Fruit fly (Drosophila melanogaster) whole organism, embryonic: ENCODE results near the gene CG9328.

Experiments
- Atf3 ChIP-seq: fragments of 200-800 bp; sonication (Bioruptor generic); optimal IDR thresholded peaks from 3 replicates; lab custom pipeline; 2016; ENCODE audit warnings: missing biosample characterization, missing genetic modification characterization
- BtbVII ChIP-seq: fragments of 200-800 bp; sonication (Bioruptor generic); optimal IDR thresholded peaks from 3 replicates; lab custom pipeline; 2017; ENCODE audit warnings: missing biosample characterization, mild to moderate bottlenecking, missing genetic modification characterization
- CG10267 ChIP-seq: fragments of 200-800 bp; sonication (Bioruptor generic); optimal IDR thresholded peaks from 2 replicates; lab custom pipeline; 2018; ENCODE audit warnings: missing biosample characterization, mild to moderate bottlenecking, missing genetic modification characterization, moderate library complexity
- CG10431 ChIP-seq: fragments of 200-800 bp; sonication (Bioruptor generic); optimal IDR thresholded peaks from 3 replicates; lab custom pipeline; 2018; ENCODE audit warnings: missing biosample characterization, mild to moderate bottlenecking, missing genetic modification characterization
- CG11085 ChIP-seq: fragments of 200-800 bp; sonication (Bioruptor generic); IDR thresholded peaks from 2 replicates; pipeline ENCODE4 v1.3.6; 2022; ENCODE audit warnings: missing biosample characterization, missing genetic modification characterization
- CG11247 ChIP-seq: fragments of 200-800 bp; sonication (Bioruptor generic); IDR thresholded peaks from 2 replicates; pipeline ENCODE4 v1.3.6; 2022; ENCODE audit warnings: missing biosample characterization, missing genetic modification characterization
- CG13775 ChIP-seq: fragments of 200-800 bp; sonication (Bioruptor generic); optimal IDR thresholded peaks from 3 replicates; lab custom pipeline; 2017; ENCODE audit warnings: missing biosample characterization, mild to moderate bottlenecking, missing genetic modification characterization
- CG14050 ChIP-seq: fragments of 200-800 bp; sonication (Bioruptor generic); IDR thresholded peaks from 3 replicates; pipeline ENCODE4 v1.3.6; 2022; ENCODE audit warnings: missing biosample characterization, missing genetic modification characterization
- CG14710 ChIP-seq: fragments of 200-800 bp; sonication (Bioruptor generic); optimal IDR thresholded peaks from 3 replicates; lab custom pipeline; 2019; ENCODE audit warnings: missing biosample characterization, mild to moderate bottlenecking, missing genetic modification characterization, moderate library complexity
- CG14860 ChIP-seq: fragments of 200-800 bp; sonication (Bioruptor generic); IDR thresholded peaks from 3 replicates; pipeline ENCODE4 v1.3.6; 2022; ENCODE audit warnings: missing biosample characterization, missing genetic modification characterization; ENCODE audit not compliant: partially characterized antibody
- CG15601 ChIP-seq: fragments of 200-800 bp; sonication (Bioruptor generic); optimal IDR thresholded peaks from 3 replicates; lab custom pipeline; 2019; ENCODE audit warnings: missing biosample characterization, mild to moderate bottlenecking, missing genetic modification characterization, moderate library complexity
- CG1603 ChIP-seq: fragments of 200-800 bp; sonication (Bioruptor generic); optimal IDR thresholded peaks from 2 replicates; lab custom pipeline; 2019; ENCODE audit warnings: missing biosample characterization, mild to moderate bottlenecking, missing genetic modification characterization, moderate library complexity
- CG16813 ChIP-seq: fragments of 200-800 bp; sonication (Bioruptor generic); IDR thresholded peaks from 3 replicates; pipeline ENCODE4 v1.3.6; 2022; ENCODE audit warnings: missing biosample characterization, missing genetic modification characterization; ENCODE audit not compliant: partially characterized antibody
- CG17568 ChIP-seq: fragments of 200-800 bp; sonication (Bioruptor generic); optimal IDR thresholded peaks from 2 replicates; lab custom pipeline; 2018; ENCODE audit warnings: missing biosample characterization, mild to moderate bottlenecking, missing genetic modification characterization, moderate library complexity
- CG2120 ChIP-seq: fragments of 200-800 bp; sonication (Bioruptor generic); optimal IDR thresholded peaks from 3 replicates; lab custom pipeline; 2016; ENCODE audit warnings: missing biosample characterization, missing genetic modification characterization
- CG2889 ChIP-seq: fragments of 200-800 bp; sonication (Bioruptor generic); IDR thresholded peaks from 3 replicates; pipeline ENCODE4 v1.3.6; 2022; ENCODE audit warnings: missing biosample characterization, missing genetic modification characterization
- CG30020 ChIP-seq: fragments of 200-800 bp; optimal IDR thresholded peaks from 2 replicates; lab custom pipeline; 2019; ENCODE audit warnings: missing biosample characterization, mild to moderate bottlenecking, missing genetic modification characterization, moderate library complexity
- CG4730 ChIP-seq: fragments of 200-800 bp; sonication (Bioruptor generic); IDR thresholded peaks from 2 replicates; pipeline ENCODE4 v1.3.6; 2022; ENCODE audit warnings: missing biosample characterization, missing genetic modification characterization
- CG5180 ChIP-seq: fragments of 200-800 bp; sonication (Bioruptor generic); optimal IDR thresholded peaks from 3 replicates; lab custom pipeline; 2017; ENCODE audit warnings: missing biosample characterization, missing genetic modification characterization, mild to moderate bottlenecking, moderate library complexity, missing genetic modification reagents
- CG6175 ChIP-seq: fragments of 200-800 bp; sonication (Bioruptor generic); IDR thresholded peaks from 3 replicates; pipeline ENCODE4 v1.3.6; 2022; ENCODE audit warnings: missing biosample characterization, missing genetic modification characterization
- CG9932 ChIP-seq: fragments of 200-800 bp; sonication (Bioruptor generic); IDR thresholded peaks from 2 replicates; pipeline ENCODE4 v1.3.6; 2022; ENCODE audit warnings: missing biosample characterization, missing genetic modification characterization
- Dek ChIP-seq: fragments of 200-800 bp; sonication (Bioruptor generic); optimal IDR thresholded peaks from 3 replicates; lab custom pipeline; 2019; ENCODE audit warnings: missing biosample characterization, mild to moderate bottlenecking, missing genetic modification characterization, moderate library complexity
- Doc2 ChIP-seq: fragments of 200-800 bp; sonication (Bioruptor generic); IDR thresholded peaks from 2 replicates; pipeline ENCODE4 v1.3.6; 2022; ENCODE audit warnings: missing biosample characterization, missing genetic modification characterization
- Dp ChIP-seq: fragments of 200-800 bp; sonication (Bioruptor generic); optimal IDR thresholded peaks from 2 replicates; lab custom pipeline; 2018; ENCODE audit warnings: missing biosample characterization, mild to moderate bottlenecking, missing genetic modification characterization, moderate library complexity
- GATAe ChIP-seq: fragments of 200-800 bp; sonication (Bioruptor generic); conservative IDR thresholded peaks from 2 replicates; pipeline ENCODE4 v1.3.6; 2022; ENCODE audit warnings: missing biosample characterization, missing genetic modification characterization
- Gsc ChIP-seq: fragments of 200-800 bp; sonication (Bioruptor generic); IDR thresholded peaks from 2 replicates; pipeline ENCODE4 v1.3.6; 2022; ENCODE audit warnings: missing biosample characterization, missing genetic modification characterization
- HHEX ChIP-seq: fragments of 200-800 bp; sonication (Bioruptor generic); optimal IDR thresholded peaks from 3 replicates; lab custom pipeline; 2017; ENCODE audit warnings: missing biosample characterization, mild to moderate bottlenecking, missing genetic modification characterization, missing genetic modification reagents
- HLHmδ ChIP-seq: fragments of 200-800 bp; sonication (Bioruptor generic); optimal IDR thresholded peaks from 2 replicates; lab custom pipeline; 2018; ENCODE audit warnings: missing biosample characterization, mild to moderate bottlenecking, missing genetic modification characterization, moderate library complexity
- Hmx ChIP-seq: fragments of 200-800 bp; sonication (Bioruptor generic); optimal IDR thresholded peaks from 2 replicates; lab custom pipeline; 2016; ENCODE audit warnings: missing biosample characterization, missing genetic modification characterization
- Kr ChIP-seq: fragments of 200-800 bp; sonication (Bioruptor generic); optimal IDR thresholded peaks from 2 replicates; lab custom pipeline; 2017; ENCODE audit warnings: missing biosample characterization, mild to moderate bottlenecking, missing genetic modification characterization
- Lim3 ChIP-seq: fragments of 200-800 bp; sonication (Bioruptor generic); IDR thresholded peaks from 2 replicates; pipeline ENCODE4 v1.3.6; 2022; ENCODE audit warnings: missing biosample characterization, missing genetic modification characterization
- Mad ChIP-seq: fragments of 200-800 bp; sonication (Bioruptor generic); optimal IDR thresholded peaks from 2 replicates; lab custom pipeline; 2016; ENCODE audit warnings: missing biosample characterization, missing genetic modification characterization
- Med ChIP-seq: fragments of 200-800 bp; sonication (Bioruptor generic); peaks from one replicate; lab custom pipeline; 2016; ENCODE audit warnings: missing biosample characterization, missing genetic modification characterization, mild to moderate bottlenecking, inconsistent platforms, moderate library complexity
- NC2β ChIP-seq: fragments of 200-800 bp; sonication (Bioruptor generic); optimal IDR thresholded peaks from 2 replicates; lab custom pipeline; 2016; ENCODE audit warnings: missing biosample characterization, missing genetic modification characterization
- Sry-δ ChIP-seq: fragments of 200-800 bp; sonication (Bioruptor generic); optimal IDR thresholded peaks from 2 replicates; lab custom pipeline; 2016; ENCODE audit warnings: missing biosample characterization, missing genetic modification characterization
- YL-1 ChIP-seq: fragments of 200-800 bp; sonication (Bioruptor generic); optimal IDR thresholded peaks from 3 replicates; lab custom pipeline; 2017; ENCODE audit warnings: missing biosample characterization, mild to moderate bottlenecking, missing genetic modification characterization
- cg ChIP-seq: fragments of 200-800 bp; sonication (Bioruptor generic); optimal IDR thresholded peaks from 3 replicates; lab custom pipeline; 2019; ENCODE audit warnings: missing biosample characterization, mild to moderate bottlenecking, missing genetic modification characterization, moderate library complexity
- chinmo ChIP-seq: fragments of 200-800 bp; sonication (Bioruptor generic); IDR thresholded peaks from 4 replicates; pipeline ENCODE4 v1.3.6; 2022; ENCODE audit warnings: missing biosample characterization, missing genetic modification characterization; ENCODE audit not compliant: partially characterized antibody
- dm ChIP-seq: fragments of 200-800 bp; sonication (Bioruptor generic); optimal IDR thresholded peaks from 3 replicates; lab custom pipeline; 2016; ENCODE audit warnings: missing biosample characterization, missing genetic modification characterization
- exex ChIP-seq: fragments of 200-800 bp; sonication (Bioruptor generic); optimal IDR thresholded peaks from 4 replicates; lab custom pipeline; 2018; ENCODE audit warnings: missing biosample characterization, mild to moderate bottlenecking, missing genetic modification characterization, moderate library complexity
- fru ChIP-seq: fragments of >200 bp; optimal IDR thresholded peaks from 2 replicates; lab custom pipeline; 2017
- ind ChIP-seq: fragments of 200-800 bp; sonication (Bioruptor generic); optimal IDR thresholded peaks from 3 replicates; lab custom pipeline; 2016; ENCODE audit warnings: missing biosample characterization, missing genetic modification characterization
- kay ChIP-seq: fragments of 200-800 bp; sonication (Bioruptor generic); optimal IDR thresholded peaks from 2 replicates; lab custom pipeline; 2016; ENCODE audit warnings: missing biosample characterization, missing genetic modification characterization
- lbe ChIP-seq: fragments of 200-800 bp; sonication (Bioruptor generic); optimal IDR thresholded peaks from 2 replicates; lab custom pipeline; 2016; ENCODE audit warnings: missing biosample characterization, mild to moderate bottlenecking, missing genetic modification characterization
- otp ChIP-seq: fragments of 200-800 bp; sonication (Bioruptor generic); IDR thresholded peaks from 3 replicates; pipeline ENCODE4, ENCODE4 v1.3.6; 2022; ENCODE audit warnings: missing biosample characterization, missing genetic modification characterization
- slp2 ChIP-seq: fragments of 200-800 bp; sonication (Bioruptor generic); optimal IDR thresholded peaks from 2 replicates; lab custom pipeline; 2016; ENCODE audit warnings: missing biosample characterization, missing genetic modification characterization
- stc ChIP-seq: fragments of 200-800 bp; sonication (Bioruptor generic); IDR thresholded peaks from 2 replicates; pipeline ENCODE4 v1.3.6; 2022; ENCODE audit warnings: missing biosample characterization, missing genetic modification characterization
- twi ChIP-seq: fragments of 200-800 bp; optimal IDR thresholded peaks from 2 replicates; lab custom pipeline; 2019; ENCODE audit warnings: missing biosample characterization, mild to moderate bottlenecking, missing genetic modification characterization, moderate library complexity
- vvl ChIP-seq: fragments of 200-800 bp; sonication (Bioruptor generic); IDR thresholded peaks from 2 replicates; pipeline ENCODE4 v1.3.6; 2022; ENCODE audit warnings: missing biosample characterization, missing genetic modification characterization
- zf30C ChIP-seq: fragments of 200-800 bp; sonication (Bioruptor generic); optimal IDR thresholded peaks from 3 replicates; lab custom pipeline; 2018; ENCODE audit warnings: missing biosample characterization, mild to moderate bottlenecking, missing genetic modification characterization

The CG9328 gene

DNA sequence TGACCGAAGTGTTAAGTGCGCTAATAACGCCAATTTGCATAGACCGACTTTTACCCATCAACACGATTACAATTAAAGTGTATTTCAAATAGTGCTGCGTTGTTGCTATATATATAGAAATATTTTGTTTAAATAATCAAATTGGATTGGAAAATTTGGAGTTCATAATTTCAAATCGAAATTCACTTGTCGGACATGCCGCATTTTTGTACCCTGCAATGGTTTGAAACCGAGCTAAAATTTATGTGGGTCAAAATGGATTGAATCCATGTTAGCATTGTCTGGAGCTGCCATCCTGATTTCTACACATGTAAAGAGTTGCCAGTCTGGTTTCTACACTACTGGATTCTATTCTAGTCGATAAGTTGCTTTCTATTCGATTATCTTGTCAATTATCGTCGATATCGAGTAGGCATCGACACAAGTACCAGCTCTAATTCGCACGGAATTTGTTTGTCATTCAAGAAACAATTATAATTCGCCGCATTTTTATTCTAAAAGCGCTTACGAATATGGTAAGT, 10.2 kb upstream of the CG9328 start, which contains the start of gene Pomp (continued):
- TF ChIP-seq zf30C (GFP tag; lab: Kevin White, UChicago) (peak; percentile 0), CG16813 (peak; percentile 66), slp2 (peak; percentile 12), chinmo (GFP tag; lab: Robert Waterston, UW) (0 out of 4 replicates have a peak, but pooled peaks have one; percentile 53), CG14860 (GFP tag; lab: Robert Waterston, UW) (no peak), Med (GFP tag; lab: Kevin White, UChicago) (peak; percentile 90), CG14050 (GFP tag; lab: Robert Waterston, UW) (peak; percentile 84), HLHmδ (GFP tag; lab: Kevin White, UChicago) (no peak), CG10267 (tag; lab: Kevin White, UChicago) (peak; percentile 86), CG4730 (GFP tag; lab: Robert Waterston, UW) (peak; percentile 87), lbe (peak; percentile 71), CG13775 (GFP tag; lab: Kevin White, UChicago) (peak; percentile 70), stc (GFP tag; lab: Robert Waterston, UW) (peak; percentile 90), Mad (GFP tag; lab: Kevin White, UChicago) (peak; percentile 52), HHEX (GFP tag; lab: Kevin White, UChicago) (peak; percentile 87), CG11247 (GFP tag; lab: Robert Waterston, UW) (peak; percentile 89), CG9932 (GFP tag; lab: Robert Waterston, UW) (peak; percentile 85), cg (no peak), NC2β (peak; percentile 37), CG6175 (GFP tag; lab: Robert Waterston, UW) (peak; percentile 83), CG30020 (peak; percentile 31), BtbVII (GFP tag; lab: Kevin White, UChicago) (peak; percentile 78), CG17568 (GFP tag; lab: Kevin White, UChicago) (peak; percentile 67), otp (GFP tag; lab: Robert Waterston, UW) (peak; percentile 86), dm (GFP tag; lab: Kevin White, UChicago) (no peak), Dek (tag; lab: Kevin White, UChicago) (peak; percentile 82), twi (tag; lab: Kevin White, UChicago) (peak; percentile 35), CG11085 (peak; percentile 72), Gsc (GFP tag; lab: Robert Waterston, UW) (peak; percentile 69), ind (GFP tag; lab: Kevin White, UChicago) (peak; percentile 91), kay (GFP tag; lab: Kevin White, UChicago) (peak; percentile 70), Lim3 (peak; percentile 48; the same call in 1 of the 2 replicates), exex (peak; percentile 60), vvl (GFP tag; lab: Robert Waterston, UW) (peak; percentile 95), CG10431 (GFP tag; lab: Kevin White, UChicago) (no peak), Atf3 (GFP tag; lab: Kevin White, UChicago) (peak; percentile 14), CG5180 (GFP tag; lab: Kevin White, UChicago) (peak; percentile 53), CG1603 (tag; lab: Kevin White, UChicago) (peak; percentile 87), CG15601 (tag; lab: Kevin White, UChicago) (peak; percentile 74), YL-1 (peak; percentile 26), CG2889 (peak; percentile 61; the same call in 1 of the 3 replicates), Hmx (GFP tag; lab: Kevin White, UChicago) (no peak), GATAe (GFP tag; lab: Robert Waterston, UW) (peak; percentile 42; the same call in 1 of the 2 replicates), Sry-δ (GFP tag; lab: Kevin White, UChicago) (peak; percentile 93), Doc2 (no peak; the same call in 1 of the 2 replicates), CG2120 (GFP tag; lab: Kevin White, UChicago) (peak; percentile 87), Kr (no peak), Dp (GFP tag; lab: Kevin White, UChicago) (peak; percentile 48), fru (lab: Kevin White, UChicago) (no peak), CG14710 (tag; lab: Kevin White, UChicago) (peak; percentile 84)
